Fruit fly (Drosophila melanogaster) whole organism, prepupa: Measurements from ENCODE around the gene CG17097.

Source experiments
- Blimp-1 ChIP-seq: fragments of 200-800 bp; sonication (Bioruptor generic); optimal IDR thresholded peaks from 3 replicates; lab custom pipeline; 2017; ENCODE audit warnings: missing biosample characterization, missing genetic modification characterization, mild to moderate bottlenecking, moderate library complexity, missing genetic modification reagents
- CG10631 ChIP-seq: fragments of 200-800 bp; sonication (Bioruptor generic); optimal IDR thresholded peaks from 2 replicates; lab custom pipeline; 2016; ENCODE audit warnings: missing biosample characterization, missing genetic modification characterization
- CG11294 ChIP-seq: fragments of 200-800 bp; sonication (Bioruptor generic); IDR thresholded peaks from 2 replicates; pipeline ENCODE4 v1.3.6; 2022; ENCODE audit warnings: missing biosample characterization, missing genetic modification characterization
- CG11762 ChIP-seq: fragments of 200-800 bp; sonication (Bioruptor generic); optimal IDR thresholded peaks from 3 replicates; lab custom pipeline; 2016; ENCODE audit warnings: missing biosample characterization, missing genetic modification characterization; ENCODE audit not compliant: insufficient read depth
- CG3032 ChIP-seq: fragments of 200-800 bp; optimal IDR thresholded peaks from 2 replicates; lab custom pipeline; 2019; ENCODE audit warnings: missing biosample characterization, mild to moderate bottlenecking, missing genetic modification characterization, moderate library complexity
- CG31627 ChIP-seq: fragments of 200-800 bp; sonication (Bioruptor generic); optimal IDR thresholded peaks from 3 replicates; lab custom pipeline; 2016; ENCODE audit warnings: missing biosample characterization, missing genetic modification characterization
- CG32006 ChIP-seq: fragments of 200-800 bp; sonication (Bioruptor generic); optimal IDR thresholded peaks from 3 replicates; lab custom pipeline; 2017; ENCODE audit warnings: missing biosample characterization, mild to moderate bottlenecking, missing genetic modification characterization
- CG34406 ChIP-seq: fragments of 200-800 bp; sonication (Bioruptor generic); optimal IDR thresholded peaks from 3 replicates; lab custom pipeline; 2016; ENCODE audit warnings: missing biosample characterization, missing genetic modification characterization
- CG3919 ChIP-seq: fragments of 200-800 bp; sonication (Bioruptor generic); optimal IDR thresholded peaks from 3 replicates; lab custom pipeline; 2016; ENCODE audit warnings: missing biosample characterization, missing genetic modification characterization
- CG4318 ChIP-seq: fragments of 200-800 bp; sonication (Bioruptor generic); optimal IDR thresholded peaks from 3 replicates; lab custom pipeline; 2017; ENCODE audit warnings: missing biosample characterization, mild to moderate bottlenecking, missing genetic modification characterization
- CG6163 ChIP-seq: fragments of 200-800 bp; sonication (Bioruptor generic); IDR thresholded peaks from 3 replicates; pipeline ENCODE4 v1.3.6; 2022; ENCODE audit warnings: missing biosample characterization, missing genetic modification characterization
- CG6276 ChIP-seq: fragments of 200-800 bp; sonication (Bioruptor generic); optimal IDR thresholded peaks from 2 replicates; lab custom pipeline; 2017; ENCODE audit warnings: missing biosample characterization, mild to moderate bottlenecking, missing genetic modification characterization
- CG6792 ChIP-seq: fragments of 200-800 bp; sonication (Bioruptor generic); optimal IDR thresholded peaks from 3 replicates; lab custom pipeline; 2016; ENCODE audit warnings: missing biosample characterization, missing genetic modification characterization
- CG6808 ChIP-seq: fragments of 200-800 bp; sonication (Bioruptor generic); optimal IDR thresholded peaks from 3 replicates; lab custom pipeline; 2017; ENCODE audit warnings: missing biosample characterization, missing genetic modification characterization, mild to moderate bottlenecking, moderate library complexity, missing genetic modification reagents
- CG6854 ChIP-seq: fragments of 200-800 bp; sonication (Bioruptor generic); optimal IDR thresholded peaks from 2 replicates; lab custom pipeline; 2017; ENCODE audit warnings: missing biosample characterization, mild to moderate bottlenecking, missing genetic modification characterization
- CG7368 ChIP-seq: fragments of 200-800 bp; sonication (Bioruptor generic); optimal IDR thresholded peaks from 3 replicates; lab custom pipeline; 2016; ENCODE audit warnings: missing biosample characterization, missing genetic modification characterization
- CG8119 ChIP-seq: fragments of 200-800 bp; sonication (Bioruptor generic); IDR thresholded peaks from 3 replicates; pipeline ENCODE4 v1.3.6; 2022; ENCODE audit warnings: missing biosample characterization, missing genetic modification characterization
- CG8319 ChIP-seq: fragments of 200-800 bp; sonication (Bioruptor generic); optimal IDR thresholded peaks from 3 replicates; lab custom pipeline; 2016; ENCODE audit warnings: missing biosample characterization, missing genetic modification characterization
- CG8632 ChIP-seq: fragments of 200-800 bp; sonication (Bioruptor generic); optimal IDR thresholded peaks from 3 replicates; lab custom pipeline; 2016; ENCODE audit warnings: missing biosample characterization, missing genetic modification characterization
- CG9139 ChIP-seq: fragments of 200-800 bp; sonication (Bioruptor generic); optimal IDR thresholded peaks from 3 replicates; lab custom pipeline; 2017; ENCODE audit warnings: missing biosample characterization, mild to moderate bottlenecking, missing genetic modification characterization
- Eip75B ChIP-seq: fragments of 200-800 bp; sonication (Bioruptor generic); optimal IDR thresholded peaks from 3 replicates; lab custom pipeline; 2016; ENCODE audit warnings: missing biosample characterization, missing genetic modification characterization
- Eip78C ChIP-seq: fragments of 200-800 bp; sonication (Bioruptor generic); peaks from one replicate; lab custom pipeline; 2016; ENCODE audit warnings: missing biosample characterization, missing genetic modification characterization
- Eip93F ChIP-seq: fragments of 200-800 bp; sonication (Bioruptor generic); optimal IDR thresholded peaks from 2 replicates; lab custom pipeline; 2016; ENCODE audit warnings: missing biosample characterization, mild to moderate bottlenecking, missing genetic modification characterization
- Ets21C ChIP-seq: fragments of 200-800 bp; sonication (Bioruptor generic); optimal IDR thresholded peaks from 3 replicates; lab custom pipeline; 2016; ENCODE audit warnings: missing biosample characterization, missing genetic modification characterization
- Gug ChIP-seq: fragments of 200-800 bp; sonication (Bioruptor generic); IDR thresholded peaks from 2 replicates; pipeline ENCODE4 v1.3.6; 2022; ENCODE audit warnings: missing biosample characterization, missing genetic modification characterization
- Hr39 ChIP-seq: fragments of 200-800 bp; sonication (Bioruptor generic); optimal IDR thresholded peaks from 2 replicates; lab custom pipeline; 2016; ENCODE audit warnings: missing biosample characterization, missing genetic modification characterization
- Lpt ChIP-seq: fragments of 200-800 bp; sonication (Bioruptor generic); optimal IDR thresholded peaks from 3 replicates; lab custom pipeline; 2016; ENCODE audit warnings: missing biosample characterization, missing genetic modification characterization
- OdsH ChIP-seq: fragments of 200-800 bp; sonication (Bioruptor generic); optimal IDR thresholded peaks from 3 replicates; lab custom pipeline; 2016; ENCODE audit warnings: missing biosample characterization, missing genetic modification characterization
- Smox ChIP-seq: fragments of 200-800 bp; sonication (Bioruptor generic); optimal IDR thresholded peaks from 3 replicates; lab custom pipeline; 2016; ENCODE audit warnings: missing biosample characterization, missing genetic modification characterization
- Sox102F ChIP-seq: fragments of 200-800 bp; sonication (Bioruptor generic); optimal IDR thresholded peaks from 2 replicates; lab custom pipeline; 2016; ENCODE audit warnings: missing biosample characterization, mild to moderate bottlenecking, missing genetic modification characterization
- Sox14 ChIP-seq: fragments of 200-800 bp; sonication (Bioruptor generic); optimal IDR thresholded peaks from 3 replicates; lab custom pipeline; 2016; ENCODE audit warnings: missing biosample characterization, missing genetic modification characterization
- achi ChIP-seq: fragments of 200-800 bp; sonication (Bioruptor generic); optimal IDR thresholded peaks from 3 replicates; lab custom pipeline; 2016; ENCODE audit warnings: missing biosample characterization, missing genetic modification characterization
- acj6 ChIP-seq: fragments of 200-800 bp; sonication (Bioruptor generic); optimal IDR thresholded peaks from 3 replicates; lab custom pipeline; 2016; ENCODE audit warnings: missing biosample characterization, missing genetic modification characterization
- dac ChIP-seq: fragments of 200-800 bp; sonication (Bioruptor generic); optimal IDR thresholded peaks from 2 replicates; lab custom pipeline; 2017; ENCODE audit warnings: missing biosample characterization, mild to moderate bottlenecking, missing genetic modification characterization
- eg ChIP-seq: fragments of 200-800 bp; sonication (Bioruptor generic); IDR thresholded peaks from 3 replicates; pipeline ENCODE4 v1.3.6; 2022; ENCODE audit warnings: missing biosample characterization, missing genetic modification characterization
- fd59A ChIP-seq: fragments of 200-800 bp; sonication (Bioruptor generic); optimal IDR thresholded peaks from 2 replicates; lab custom pipeline; 2017; ENCODE audit warnings: missing biosample characterization, mild to moderate bottlenecking, missing genetic modification characterization, missing genetic modification reagents
- fd85E ChIP-seq: fragments of 200-800 bp; sonication (Bioruptor generic); optimal IDR thresholded peaks from 3 replicates; lab custom pipeline; 2016; ENCODE audit warnings: missing biosample characterization, missing genetic modification characterization
- fkh ChIP-seq: fragments of 200-800 bp; sonication (Bioruptor generic); optimal IDR thresholded peaks from 3 replicates; lab custom pipeline; 2017; ENCODE audit warnings: missing biosample characterization, mild to moderate bottlenecking, missing genetic modification characterization, moderate library complexity
- lz ChIP-seq: fragments of 200-800 bp; sonication (Bioruptor generic); optimal IDR thresholded peaks from 3 replicates; lab custom pipeline; 2016; ENCODE audit warnings: missing biosample characterization, missing genetic modification characterization
- net ChIP-seq: fragments of 200-800 bp; sonication (Bioruptor generic); optimal IDR thresholded peaks from 3 replicates; lab custom pipeline; 2016; ENCODE audit warnings: missing biosample characterization, missing genetic modification characterization
- pdm3 ChIP-seq: fragments of 200-800 bp; sonication (Bioruptor generic); optimal IDR thresholded peaks from 3 replicates; lab custom pipeline; 2016; ENCODE audit warnings: missing biosample characterization, missing genetic modification characterization
- salr ChIP-seq, 2 experiments: fragments of 200-800 bp; sonication (Bioruptor generic); optimal IDR thresholded peaks; 3 replicates each; lab custom pipeline; 2016 to 2018; ENCODE audit warnings: missing biosample characterization in 2 of 2, missing genetic modification characterization in 2 of 2, mild to moderate bottlenecking in 1 of 2
- spab ChIP-seq: fragments of 200-800 bp; sonication (Bioruptor generic); optimal IDR thresholded peaks from 2 replicates; lab custom pipeline; 2017; ENCODE audit warnings: missing biosample characterization, mild to moderate bottlenecking, missing genetic modification characterization, missing genetic modification reagents
- ss ChIP-seq, 2 experiments: fragments of 200-800 bp; sonication (Bioruptor generic); optimal IDR thresholded peaks; 2 replicates in 1 of 2; 3 replicates in 1 of 2; lab custom pipeline; 2017 to 2018; ENCODE audit warnings: mild to moderate bottlenecking in 2 of 2, missing biosample characterization in 2 of 2, missing genetic modification characterization in 2 of 2, moderate library complexity in 1 of 2
- svp ChIP-seq: fragments of 200-800 bp; sonication (Bioruptor generic); peaks from one replicate; lab custom pipeline; 2016; ENCODE audit warnings: missing biosample characterization, missing genetic modification characterization
- topi ChIP-seq: fragments of 200-800 bp; sonication (Bioruptor generic); optimal IDR thresholded peaks from 3 replicates; lab custom pipeline; 2016; ENCODE audit warnings: missing biosample characterization, missing genetic modification characterization
- vri ChIP-seq: fragments of 200-800 bp; sonication (Bioruptor generic); optimal IDR thresholded peaks from 3 replicates; lab custom pipeline; 2016; ENCODE audit warnings: missing biosample characterization, mild to moderate bottlenecking, missing genetic modification characterization

The CG17097 gene

DNA sequence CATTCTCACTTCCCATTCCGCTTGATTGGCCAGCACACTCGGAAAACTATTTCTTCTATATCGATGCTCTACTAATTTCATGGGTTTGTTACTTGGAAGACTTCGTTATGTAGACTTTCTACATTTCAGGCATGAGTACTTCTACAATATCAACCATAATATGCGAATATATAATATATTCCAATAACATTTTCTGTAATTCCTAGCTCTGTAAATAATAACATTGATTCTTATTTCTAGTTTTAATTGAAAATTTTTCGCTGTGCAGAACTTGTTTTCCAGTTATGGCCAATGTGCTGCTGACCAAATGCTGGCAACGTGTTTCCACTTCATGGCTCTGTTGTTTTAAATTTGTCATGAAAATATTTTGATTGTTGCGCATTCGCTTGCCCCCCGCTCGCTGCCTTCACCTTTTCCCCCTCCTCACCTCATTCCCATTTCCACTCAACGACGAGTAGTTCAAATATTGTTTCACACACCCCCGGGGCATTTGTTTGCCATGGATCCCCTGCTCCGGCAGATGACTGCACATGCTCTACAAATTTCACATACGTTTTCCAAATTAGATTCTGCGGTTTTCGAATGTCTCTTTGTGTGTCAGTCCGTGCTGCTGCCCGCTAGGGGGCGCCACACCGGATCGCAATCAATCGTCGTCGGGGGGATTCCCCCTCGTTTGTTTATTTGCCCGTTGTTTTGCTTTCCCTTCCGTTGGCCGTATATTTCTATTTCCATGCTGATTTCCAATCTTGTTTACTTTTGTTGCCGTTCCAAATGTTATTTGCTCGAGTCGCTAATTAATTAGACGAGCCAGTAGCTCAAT lies 31.3 kb upstream of the CG17097 start (continued):
- TF ChIP-seq ss (GFP tag; optimal IDR thresholded peaks at IDR 0.05; lab: Kevin White, UChicago) (no peak), vri (GFP tag; lab: Kevin White, UChicago) (no peak), salr (GFP tag; optimal IDR thresholded peaks at IDR 0.05; lab: Kevin White, UChicago) (peak in 1 of 2 experiments; percentile 17), Eip78C (GFP tag; lab: Kevin White, UChicago) (peak; percentile 61), Sox102F (GFP tag; lab: Kevin White, UChicago) (no peak), spab (GFP tag; lab: Kevin White, UChicago) (no peak), CG6792 (GFP tag; lab: Kevin White, UChicago) (no peak), fd59A (no peak)

DNA sequence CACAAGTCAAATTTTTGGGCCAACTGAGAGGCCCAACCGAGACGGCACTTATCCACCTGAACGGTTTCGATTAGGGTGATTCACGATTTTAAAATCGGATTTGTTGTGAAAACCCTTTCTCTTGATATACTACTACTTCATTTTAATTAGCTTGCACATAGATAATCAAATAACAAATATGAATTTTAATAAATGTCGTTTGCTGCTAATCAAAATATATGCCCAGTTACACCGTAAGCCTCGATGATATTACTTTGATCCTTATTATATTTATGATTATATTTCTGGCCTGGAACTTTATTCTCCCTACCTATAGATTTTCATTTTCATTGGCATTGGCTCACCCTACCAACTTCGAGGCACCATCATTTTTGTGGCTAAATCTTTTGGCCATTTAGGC lies 30.3 kb upstream of the CG17097 start:
- peak; percentile 66 for TF ChIP-seq pdm3 (GFP tag; lab: Kevin White, UChicago)
- no peak for TF ChIP-seq CG6276 (GFP tag; lab: Kevin White, UChicago)
- no peak for TF ChIP-seq CG9139 (GFP tag; lab: Kevin White, UChicago)
- TF ChIP-seq CG8319 (GFP tag; lab: Kevin White, UChicago) = peak; percentile 36
- TF ChIP-seq Eip75B (GFP tag; lab: Kevin White, UChicago) = peak; percentile 67
- TF ChIP-seq CG7368 (GFP tag; lab: Kevin White, UChicago) = peak; percentile 30
- peak; percentile 53 for TF ChIP-seq Sox14 (GFP tag; lab: Kevin White, UChicago)
- TF ChIP-seq CG3919 (GFP tag; lab: Kevin White, UChicago) = peak; percentile 62
- TF ChIP-seq achi (GFP tag; lab: Kevin White, UChicago) = peak; percentile 57
- peak; percentile 72 for TF ChIP-seq Sox102F (GFP tag; lab: Kevin White, UChicago)
- peak; percentile 62 for TF ChIP-seq net (GFP tag; lab: Kevin White, UChicago)
- peak; percentile 63 for TF ChIP-seq CG10631 (GFP tag; lab: Kevin White, UChicago)
- peak; percentile 71 for TF ChIP-seq topi (GFP tag; lab: Kevin White, UChicago)
- TF ChIP-seq Eip93F (GFP tag; lab: Kevin White, UChicago) = no peak
- no peak for TF ChIP-seq Gug (GFP tag; lab: Robert Waterston, UW)
- TF ChIP-seq CG11294 = no peak
- TF ChIP-seq CG6854 (GFP tag; lab: Kevin White, UChicago) = peak; percentile 37
- peak; percentile 71 for TF ChIP-seq CG34406 (GFP tag; lab: Kevin White, UChicago)
- peak; percentile 49; the same call in 2 of the 3 replicates for TF ChIP-seq eg
- TF ChIP-seq Hr39 (GFP tag; lab: Kevin White, UChicago) = peak; percentile 55
- peak; percentile 15 for TF ChIP-seq CG4318 (GFP tag; lab: Kevin White, UChicago)
- TF ChIP-seq CG6163 (GFP tag; lab: Robert Waterston, UW) = peak; percentile 48; the same call in 1 of the 3 replicates
- TF ChIP-seq OdsH (GFP tag; lab: Kevin White, UChicago) = peak; percentile 69
- no peak for TF ChIP-seq fkh (GFP tag; lab: Kevin White, UChicago)
- TF ChIP-seq CG31627 (GFP tag; lab: Kevin White, UChicago) = peak; percentile 55
- peak; percentile 6 to 44 for TF ChIP-seq ss (GFP tag; optimal IDR thresholded peaks at IDR 0.05; lab: Kevin White, UChicago)
- peak; percentile 18 for TF ChIP-seq CG11762 (GFP tag; lab: Kevin White, UChicago)
- TF ChIP-seq Smox = peak; percentile 69
- TF ChIP-seq svp = peak; percentile 88
- peak; percentile 66 for TF ChIP-seq lz (GFP tag; lab: Kevin White, UChicago)
- TF ChIP-seq spab (GFP tag; lab: Kevin White, UChicago) = peak; percentile 52
- TF ChIP-seq dac (GFP tag; lab: Kevin White, UChicago) = no peak
- peak; percentile 56 for TF ChIP-seq fd59A
- no peak for TF ChIP-seq salr (GFP tag; optimal IDR thresholded peaks at IDR 0.05; lab: Kevin White, UChicago)
- TF ChIP-seq CG6808 (GFP tag; lab: Kevin White, UChicago) = peak; percentile 42
- peak; percentile 54 for TF ChIP-seq CG8632 (GFP tag; lab: Kevin White, UChicago)
- peak; percentile 62 for TF ChIP-seq vri (GFP tag; lab: Kevin White, UChicago)
- TF ChIP-seq CG8119 (GFP tag; lab: Robert Waterston, UW) = peak; percentile 77
- peak; percentile 92 for TF ChIP-seq Eip78C (GFP tag; lab: Kevin White, UChicago)
- peak; percentile 66 for TF ChIP-seq acj6
- TF ChIP-seq Blimp-1 (GFP tag; lab: Kevin White, UChicago) = peak; percentile 50
- peak; percentile 55 for TF ChIP-seq CG3032 (tag; lab: Kevin White, UChicago)
- no peak for TF ChIP-seq fd85E
- peak; percentile 39 for TF ChIP-seq Ets21C (GFP tag; lab: Kevin White, UChicago)
- peak; percentile 54 for TF ChIP-seq CG32006
- no peak for TF ChIP-seq Lpt (GFP tag; lab: Kevin White, UChicago)
- peak; percentile 67 for TF ChIP-seq CG6792 (GFP tag; lab: Kevin White, UChicago)
